Worm (Caenorhabditis elegans) whole organism, L1 larva: ENCODE data around the gene sru-4.

ENCODE experiments used
- aha-1 ChIP-seq: fragments of 150-350 bp; optimal IDR thresholded peaks from 2 replicates; lab custom pipeline; 2014; ENCODE audit warnings: missing biosample characterization, missing genetic modification characterization
- ets-5 ChIP-seq: fragments of 200-800 bp; sonication (Bioruptor generic); IDR thresholded peaks from 2 replicates; pipeline ENCODE4 v1.3.6; 2022; ENCODE audit warnings: missing genetic modification characterization, missing compliant biosample characterization
- lin-35 ChIP-seq, 2 experiments: fragments of 150-350 bp; optimal IDR thresholded peaks; 2 replicates each; lab custom pipeline; 2014; ENCODE audit warnings: missing biosample characterization in 2 of 2, missing genetic modification characterization in 2 of 2, missing genetic modification reagents in 2 of 2
- nhr-11 ChIP-seq: fragments of 150-350 bp; optimal IDR thresholded peaks from 2 replicates; lab custom pipeline; 2014; ENCODE audit warnings: missing biosample characterization, missing genetic modification characterization

DNA sequence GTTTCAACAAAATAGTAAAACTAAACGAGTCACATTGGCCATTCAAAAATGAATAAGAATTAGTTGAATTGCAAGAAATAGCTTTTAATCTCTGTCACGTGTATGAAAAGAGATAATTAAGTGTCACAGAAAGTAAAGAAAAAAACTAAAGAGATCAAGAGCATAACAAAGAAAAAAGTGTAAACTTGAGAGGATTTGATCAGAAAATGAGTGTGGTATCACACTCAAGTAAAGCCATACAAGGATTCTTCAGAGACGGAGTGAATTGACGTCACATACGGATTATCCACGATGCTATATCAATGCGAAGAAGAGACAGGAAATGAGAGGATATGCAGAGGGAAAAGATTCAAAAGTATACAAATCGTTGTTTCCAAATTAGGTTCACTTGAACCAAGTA is 28.9 kb upstream of the sru-4 start:
- no peak for TF ChIP-seq nhr-11 (tag; lab: Kevin White, UChicago)
- no peak for TF ChIP-seq lin-35 (GFP tag; optimal IDR thresholded peaks at IDR 0.05; lab: Kevin White, UChicago)
- no peak for TF ChIP-seq aha-1 (tag; lab: Kevin White, UChicago)
- no peak for TF ChIP-seq ets-5 (GFP tag; lab: Robert Waterston, UW)
